Fruit fly (Drosophila melanogaster) whole organism, embryonic: Measurements from ENCODE around the gene MED27.

Experiments
- Atf-2 ChIP-seq: fragments of 200-800 bp; sonication (Bioruptor generic); optimal IDR thresholded peaks from 2 replicates; lab custom pipeline; 2016; ENCODE audit warnings: missing biosample characterization, missing genetic modification characterization
- CG10543 ChIP-seq: fragments of 200-800 bp; sonication (Bioruptor generic); optimal IDR thresholded peaks from 3 replicates; lab custom pipeline; 2017; ENCODE audit warnings: missing biosample characterization, mild to moderate bottlenecking, missing genetic modification characterization, moderate library complexity
- CG12236 ChIP-seq: fragments of 200-800 bp; sonication (Bioruptor generic); optimal IDR thresholded peaks from 2 replicates; lab custom pipeline; 2016; ENCODE audit warnings: missing biosample characterization, missing genetic modification characterization
- CG12299 ChIP-seq: fragments of 200-800 bp; sonication (Bioruptor generic); optimal IDR thresholded peaks from 2 replicates; lab custom pipeline; 2018; ENCODE audit warnings: missing biosample characterization, mild to moderate bottlenecking, missing genetic modification characterization
- CG13123 ChIP-seq: fragments of 200-800 bp; sonication (Bioruptor generic); optimal IDR thresholded peaks from 2 replicates; lab custom pipeline; 2016; ENCODE audit warnings: missing biosample characterization, missing genetic modification characterization
- CG14710 ChIP-seq: fragments of 200-800 bp; sonication (Bioruptor generic); optimal IDR thresholded peaks from 3 replicates; lab custom pipeline; 2019; ENCODE audit warnings: missing biosample characterization, mild to moderate bottlenecking, missing genetic modification characterization, moderate library complexity
- CG15479 ChIP-seq: fragments of 200-800 bp; sonication (Bioruptor generic); optimal IDR thresholded peaks from 3 replicates; lab custom pipeline; 2019; ENCODE audit warnings: missing biosample characterization, mild to moderate bottlenecking, missing genetic modification characterization, moderate library complexity
- CG15514 ChIP-seq: fragments of 200-800 bp; sonication (Bioruptor generic); optimal IDR thresholded peaks from 3 replicates; lab custom pipeline; 2017; ENCODE audit warnings: missing biosample characterization, missing genetic modification characterization, mild to moderate bottlenecking, moderate library complexity, missing genetic modification reagents
- CG15601 ChIP-seq: fragments of 200-800 bp; sonication (Bioruptor generic); optimal IDR thresholded peaks from 3 replicates; lab custom pipeline; 2019; ENCODE audit warnings: missing biosample characterization, mild to moderate bottlenecking, missing genetic modification characterization, moderate library complexity
- CG17912 ChIP-seq: fragments of 200-800 bp; sonication (Bioruptor generic); optimal IDR thresholded peaks from 2 replicates; lab custom pipeline; 2018; ENCODE audit warnings: missing biosample characterization, mild to moderate bottlenecking, missing genetic modification characterization
- CG18599 ChIP-seq: fragments of 200-800 bp; sonication (Bioruptor generic); optimal IDR thresholded peaks from 3 replicates; lab custom pipeline; 2017; ENCODE audit warnings: missing biosample characterization, missing genetic modification characterization, mild to moderate bottlenecking, moderate library complexity, missing genetic modification reagents
- CG18764 ChIP-seq: fragments of 200-800 bp; sonication (Bioruptor generic); optimal IDR thresholded peaks from 3 replicates; lab custom pipeline; 2016; ENCODE audit warnings: missing biosample characterization, missing genetic modification characterization
- CG2875 ChIP-seq: fragments of 200-800 bp; sonication (Bioruptor generic); optimal IDR thresholded peaks from 2 replicates; lab custom pipeline; 2017; ENCODE audit warnings: missing biosample characterization, mild to moderate bottlenecking, missing genetic modification characterization, missing genetic modification reagents
- CG31365 ChIP-seq: fragments of 200-800 bp; sonication (Bioruptor generic); optimal IDR thresholded peaks from 2 replicates; lab custom pipeline; 2018; ENCODE audit warnings: missing biosample characterization, mild to moderate bottlenecking, missing genetic modification characterization
- CG34376 ChIP-seq: fragments of 200-800 bp; sonication (Bioruptor generic); optimal IDR thresholded peaks from 2 replicates; lab custom pipeline; 2018; ENCODE audit warnings: missing biosample characterization, mild to moderate bottlenecking, missing genetic modification characterization
- CG3726 ChIP-seq: fragments of 200-800 bp; sonication (Bioruptor generic); IDR thresholded peaks from 3 replicates; pipeline ENCODE4, ENCODE4 v1.3.6; 2022; ENCODE audit warnings: missing biosample characterization, missing genetic modification characterization
- CG4424 ChIP-seq: fragments of 200-800 bp; sonication (Bioruptor generic); optimal IDR thresholded peaks from 3 replicates; lab custom pipeline; 2016; ENCODE audit warnings: missing biosample characterization, missing genetic modification characterization
- CG5245 ChIP-seq: fragments of 200-800 bp; sonication (Bioruptor generic); optimal IDR thresholded peaks from 3 replicates; lab custom pipeline; 2016; ENCODE audit warnings: missing biosample characterization, missing genetic modification characterization
- CG6254 ChIP-seq: fragments of 200-800 bp; sonication (Bioruptor generic); optimal IDR thresholded peaks from 3 replicates; lab custom pipeline; 2017; ENCODE audit warnings: mild to moderate bottlenecking, missing biosample characterization, missing genetic modification reagents, missing genetic modification characterization
- CG6272 ChIP-seq: fragments of 200-800 bp; sonication (Bioruptor generic); IDR thresholded peaks from 2 replicates; pipeline ENCODE4 v1.3.6; 2022; ENCODE audit warnings: missing biosample characterization, missing genetic modification characterization
- CG7271 ChIP-seq: fragments of 200-800 bp; sonication (Bioruptor generic); optimal IDR thresholded peaks from 2 replicates; lab custom pipeline; 2018; ENCODE audit warnings: missing biosample characterization, mild to moderate bottlenecking, missing genetic modification characterization, moderate library complexity
- CG8089 ChIP-seq: fragments of 200-800 bp; sonication (Bioruptor generic); optimal IDR thresholded peaks from 3 replicates; lab custom pipeline; 2016; ENCODE audit warnings: missing biosample characterization, missing genetic modification characterization
- CG8924 ChIP-seq: fragments of 200-800 bp; optimal IDR thresholded peaks from 3 replicates; lab custom pipeline; 2019; ENCODE audit warnings: missing biosample characterization, mild to moderate bottlenecking, missing genetic modification characterization, moderate library complexity
- Camta ChIP-seq: fragments of 200-800 bp; sonication (Bioruptor generic); optimal IDR thresholded peaks from 2 replicates; lab custom pipeline; 2016; ENCODE audit warnings: missing biosample characterization, missing genetic modification characterization
- CoRest ChIP-seq: fragments of 200-800 bp; sonication (Bioruptor generic); optimal IDR thresholded peaks from 3 replicates; lab custom pipeline; 2018; ENCODE audit warnings: missing biosample characterization, mild to moderate bottlenecking, missing genetic modification characterization, moderate library complexity
- CrebB ChIP-seq: fragments of 200-800 bp; sonication (Bioruptor generic); optimal IDR thresholded peaks from 3 replicates; lab custom pipeline; 2018; ENCODE audit warnings: missing biosample characterization, mild to moderate bottlenecking, missing genetic modification characterization
- Dip3 ChIP-seq: fragments of 200-800 bp; sonication (Bioruptor generic); optimal IDR thresholded peaks from 3 replicates; lab custom pipeline; 2016; ENCODE audit warnings: missing biosample characterization, missing genetic modification characterization
- Doc3 ChIP-seq: fragments of 200-800 bp; sonication (Bioruptor generic); IDR thresholded peaks from 3 replicates; pipeline ENCODE4 v1.3.6; 2022; ENCODE audit warnings: missing biosample characterization, missing genetic modification characterization; ENCODE audit not compliant: partially characterized antibody
- E2f1 ChIP-seq: fragments of 200-800 bp; sonication (Bioruptor generic); IDR thresholded peaks from 2 replicates; pipeline ENCODE4 v1.3.6; 2022; ENCODE audit warnings: missing biosample characterization, missing genetic modification characterization
- Fer3 ChIP-seq: fragments of 200-800 bp; sonication (Bioruptor generic); optimal IDR thresholded peaks from 2 replicates; lab custom pipeline; 2018; ENCODE audit warnings: missing biosample characterization, mild to moderate bottlenecking, missing genetic modification characterization, moderate library complexity
- HmgD ChIP-seq: fragments of 200-800 bp; sonication (Bioruptor generic); optimal IDR thresholded peaks from 3 replicates; lab custom pipeline; 2016; ENCODE audit warnings: missing biosample characterization, missing genetic modification characterization
- MTF-1 ChIP-seq: fragments of 200-800 bp; sonication (Bioruptor generic); optimal IDR thresholded peaks from 2 replicates; lab custom pipeline; 2018; ENCODE audit warnings: missing biosample characterization, mild to moderate bottlenecking, missing genetic modification characterization, borderline replicate concordance
- NC2α ChIP-seq: fragments of 200-800 bp; sonication (Bioruptor generic); optimal IDR thresholded peaks from 2 replicates; lab custom pipeline; 2016; ENCODE audit warnings: missing biosample characterization, missing genetic modification characterization
- Oli ChIP-seq: fragments of 200-800 bp; sonication (Bioruptor generic); optimal IDR thresholded peaks from 2 replicates; lab custom pipeline; 2018; ENCODE audit warnings: missing biosample characterization, mild to moderate bottlenecking, missing genetic modification characterization, moderate library complexity
- Spps ChIP-seq: fragments of 200-800 bp; sonication (Bioruptor generic); optimal IDR thresholded peaks from 2 replicates; lab custom pipeline; 2018; ENCODE audit warnings: missing biosample characterization, mild to moderate bottlenecking, missing genetic modification characterization
- Trl ChIP-seq, 3 experiments: fragments of >200 bp in 2 of 3; fragments of 200-800 bp in 1 of 3; sonication (Bioruptor generic) in 1 of 3; optimal IDR thresholded peaks; 2 replicates in 1 of 3; 3 replicates in 2 of 3; lab custom pipeline; 2016 to 2017; ENCODE audit warnings: missing biosample characterization in 1 of 3, missing genetic modification characterization in 1 of 3
- YL-1 ChIP-seq: fragments of 200-800 bp; sonication (Bioruptor generic); optimal IDR thresholded peaks from 3 replicates; lab custom pipeline; 2017; ENCODE audit warnings: missing biosample characterization, mild to moderate bottlenecking, missing genetic modification characterization
- cad ChIP-seq: fragments of >200 bp; optimal IDR thresholded peaks from 2 replicates; lab custom pipeline; 2017; ENCODE audit warnings: missing biosample characterization, missing genetic modification characterization
- ci ChIP-seq: fragments of 200-800 bp; sonication (Bioruptor generic); IDR thresholded peaks from 3 replicates; pipeline ENCODE4 v1.3.6; 2022; ENCODE audit warnings: missing biosample characterization, missing genetic modification characterization
- cwo ChIP-seq: fragments of 200-800 bp; sonication (Bioruptor generic); optimal IDR thresholded peaks from 3 replicates; lab custom pipeline; 2017; ENCODE audit warnings: missing biosample characterization, missing genetic modification characterization, mild to moderate bottlenecking, moderate library complexity, missing genetic modification reagents
- gcm2 ChIP-seq: fragments of 200-800 bp; sonication (Bioruptor generic); optimal IDR thresholded peaks from 2 replicates; lab custom pipeline; 2016; ENCODE audit warnings: missing biosample characterization, missing genetic modification characterization
- jumu ChIP-seq: fragments of 200-800 bp; sonication (Bioruptor generic); optimal IDR thresholded peaks from 3 replicates; lab custom pipeline; 2016; ENCODE audit warnings: missing biosample characterization, missing genetic modification characterization
- phol ChIP-seq: fragments of 200-800 bp; sonication (Bioruptor generic); optimal IDR thresholded peaks from 3 replicates; lab custom pipeline; 2018; ENCODE audit warnings: missing biosample characterization, mild to moderate bottlenecking, missing genetic modification characterization, moderate library complexity
- run ChIP-seq: fragments of 200-800 bp; sonication (Bioruptor generic); optimal IDR thresholded peaks from 3 replicates; lab custom pipeline; 2018; ENCODE audit warnings: missing biosample characterization, mild to moderate bottlenecking, missing genetic modification characterization
- tup ChIP-seq: fragments of 200-800 bp; sonication (Bioruptor generic); optimal IDR thresholded peaks from 2 replicates; lab custom pipeline; 2016; ENCODE audit warnings: missing biosample characterization, mild to moderate bottlenecking, missing genetic modification characterization, moderate library complexity
- vfl ChIP-seq: fragments of 200-800 bp; sonication (Bioruptor generic); optimal IDR thresholded peaks from 2 replicates; lab custom pipeline; 2016; ENCODE audit warnings: missing biosample characterization, missing genetic modification characterization
- wor ChIP-seq: fragments of 200-800 bp; sonication (Bioruptor generic); IDR thresholded peaks from 2 replicates; pipeline ENCODE4 v1.3.6; 2022; ENCODE audit warnings: missing biosample characterization, missing genetic modification characterization
- zfh1 ChIP-seq: fragments of 200-800 bp; sonication (Bioruptor generic); IDR thresholded peaks from 3 replicates; pipeline ENCODE4 v1.3.6; 2022; ENCODE audit warnings: missing biosample characterization, missing genetic modification characterization

Gene MED27

dm6 chr3R:5624115-5624878, 30.6 kb upstream of the MED27 start, which contains the start of the genes Dph4, Spec2 and RpL13A (continued):
- TF ChIP-seq CG14710 (tag; lab: Kevin White, UChicago) (peak; percentile 95), HmgD (GFP tag; lab: Kevin White, UChicago) (peak; percentile 86), tup (GFP tag; lab: Kevin White, UChicago) (peak; percentile 74), CG8089 (GFP tag; lab: Kevin White, UChicago) (peak; percentile 93), CG13123 (GFP tag; lab: Kevin White, UChicago) (peak; percentile 85), ci (GFP tag; lab: Robert Waterston, UW) (no peak), CG7271 (tag; lab: Kevin White, UChicago) (peak; percentile 97), CG8924 (peak; percentile 87), Doc3 (GFP tag; lab: Robert Waterston, UW) (no peak), CG3726 (GFP tag; lab: Robert Waterston, UW) (no peak), CG2875 (GFP tag; lab: Kevin White, UChicago) (peak; percentile 92), Dip3 (peak; percentile 89), Fer3 (peak; percentile 92), Atf-2 (GFP tag; lab: Kevin White, UChicago) (peak; percentile 88), MTF-1 (peak; percentile 98), Oli (tag; lab: Kevin White, UChicago) (peak; percentile 64), CG31365 (tag; lab: Kevin White, UChicago) (peak; percentile 87), CG6272 (GFP tag; lab: Robert Waterston, UW) (peak; percentile 49; the same call in 1 of the 2 replicates), cwo (peak; percentile 5), run (peak; percentile 75), CG17912 (GFP tag; lab: Kevin White, UChicago) (peak; percentile 99), CG18599 (GFP tag; lab: Kevin White, UChicago) (peak; percentile 95), phol (tag; lab: Kevin White, UChicago) (peak; percentile 94), CG6254 (GFP tag; lab: Kevin White, UChicago) (peak; percentile 77), CG12299 (peak; percentile 83), CG15514 (GFP tag; lab: Kevin White, UChicago) (peak; percentile 100), gcm2 (peak; percentile 88), jumu (GFP tag; lab: Kevin White, UChicago) (peak; percentile 81), YL-1 (GFP tag; lab: Kevin White, UChicago) (peak; percentile 99), E2f1 (no peak), Trl (optimal IDR thresholded peaks at IDR 0.05; lab: Kevin White, UChicago) (no peak), Trl (GFP tag; optimal IDR thresholded peaks at IDR 0.05; lab: Kevin White, UChicago) (peak; percentile 94), NC2α (GFP tag; lab: Kevin White, UChicago) (peak; percentile 78), CG15479 (GFP tag; lab: Kevin White, UChicago) (peak; percentile 82), CrebB (peak; percentile 95), Camta (GFP tag; lab: Kevin White, UChicago) (peak; percentile 94), CG15601 (peak; percentile 90), CoRest (tag; lab: Kevin White, UChicago) (peak; percentile 82), CG10543 (GFP tag; lab: Kevin White, UChicago) (peak; percentile 98), Spps (peak; percentile 62), cad (no peak), wor (GFP tag; lab: Robert Waterston, UW) (no peak), CG5245 (GFP tag; lab: Kevin White, UChicago) (peak; percentile 86), vfl (GFP tag; lab: Kevin White, UChicago) (peak; percentile 89), CG4424 (GFP tag; lab: Kevin White, UChicago) (peak; percentile 90), CG34376 (peak; percentile 98), zfh1 (GFP tag; lab: Robert Waterston, UW) (no peak), CG18764 (GFP tag; lab: Kevin White, UChicago) (peak; percentile 91), CG12236 (GFP tag; lab: Kevin White, UChicago) (peak; percentile 94)
